Worm (Caenorhabditis elegans) whole organism, mixed stage, embryonic: ENCODE results near the gene srlf-10.
A peak's percentile ranks its signal among the peaks of the same experiment; 100 is the strongest.

Experiments
- blmp-1 ChIP-seq: fragments of 150-350 bp; optimal IDR thresholded peaks from 2 replicates; lab custom pipeline; 2014; ENCODE audit warnings: missing biosample characterization, missing genetic modification characterization
- elt-3 ChIP-seq: fragments of 150-350 bp; optimal IDR thresholded peaks from 2 replicates; lab custom pipeline; 2014; ENCODE audit warnings: missing biosample characterization, missing genetic modification characterization
- nhr-237 ChIP-seq: fragments of 150-350 bp; optimal IDR thresholded peaks from 2 replicates; lab custom pipeline; 2014; ENCODE audit warnings: missing biosample characterization, missing genetic modification characterization
- unc-62 ChIP-seq: fragments of 150-350 bp; optimal IDR thresholded peaks from 2 replicates; lab custom pipeline; 2014; ENCODE audit warnings: missing biosample characterization, missing genetic modification reagents, missing genetic modification characterization

DNA sequence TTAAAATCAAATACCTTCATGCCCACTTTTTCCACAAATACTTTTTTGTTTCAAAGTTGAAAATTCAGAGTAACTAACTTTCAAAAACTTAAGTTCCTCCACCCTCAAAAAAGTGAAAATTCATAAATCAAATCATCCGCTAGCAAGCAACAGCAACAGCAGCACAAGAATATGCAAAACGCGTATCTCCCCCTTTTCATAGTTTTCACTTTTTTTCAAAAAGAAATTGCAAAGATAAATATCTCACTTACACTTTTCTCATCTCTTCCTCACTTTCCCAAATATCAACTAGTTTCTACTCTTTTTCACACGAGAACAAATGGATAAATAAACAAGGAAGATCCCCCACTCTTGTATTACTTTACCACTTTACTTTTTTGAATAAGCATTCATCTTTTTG is 20.3 kb upstream of the srlf-10 start:
- TF ChIP-seq unc-62 (GFP tag; lab: Kevin White, UChicago) = no peak
- peak; percentile 78 for TF ChIP-seq blmp-1
- TF ChIP-seq elt-3 (tag; lab: Kevin White, UChicago) = no peak
- no peak for TF ChIP-seq nhr-237
